Fruit fly (Drosophila melanogaster): ENCODE results near the gene CG14143.

The CG14143 gene

dm6 chr3L:11113198-11114197 is 21.3 kb upstream of the CG14143 start, which contains the start of gene Sod1 (continued):
- TF ChIP-seq Mrtf (GFP tag; IDR thresholded peaks at IDR 0.05) (no peak), scrt (GFP tag; optimal IDR thresholded peaks at IDR 0.05) (no peak), CG4707 (GFP tag; optimal IDR thresholded peaks at IDR 0.05) (no peak), Doc3 (GFP tag; IDR thresholded peaks at IDR 0.05; ENCODE audit: partially characterized antibody) (no peak), ci (GFP tag; IDR thresholded peaks at IDR 0.05) (no peak), nerfin-2 (GFP tag; IDR thresholded peaks at IDR 0.05; ENCODE audit: partially characterized antibody) (no peak), CG9797 (GFP tag; optimal IDR thresholded peaks at IDR 0.05) (peak; percentile 61), Sox102F (GFP tag; optimal IDR thresholded peaks at IDR 0.05) (no peak), gfzf (GFP tag; optimal IDR thresholded peaks at IDR 0.05) (peak; percentile 92), CG4360 (GFP tag; IDR thresholded peaks at IDR 0.05) (no peak), HHEX (GFP tag; optimal IDR thresholded peaks at IDR 0.05) (no peak), pzg (GFP tag; optimal IDR thresholded peaks at IDR 0.05) (peak; percentile 76), D (optimal IDR thresholded peaks at IDR 0.05) (no peak), D (GFP tag; optimal IDR thresholded peaks at IDR 0.05) (no peak), CG6175 (GFP tag; IDR thresholded peaks at IDR 0.05) (no peak), onecut (GFP tag; IDR thresholded peaks at IDR 0.05) (no peak), jigr1 (GFP tag; IDR thresholded peaks at IDR 0.05) (no peak), Oaz (GFP tag; IDR thresholded peaks at IDR 0.05) (no peak), Med (GFP tag) (peak; percentile 65), aop (GFP tag; IDR thresholded peaks at IDR 0.05) (no peak), H2.0 (GFP tag; IDR thresholded peaks at IDR 0.05) (no peak), CG10274 (GFP tag; optimal IDR thresholded peaks at IDR 0.05) (no peak), Dek (tag; optimal IDR thresholded peaks at IDR 0.05) (peak; percentile 9), Atf6 (GFP tag; IDR thresholded peaks at IDR 0.05) (0 out of 2 replicates have a peak, but pooled peaks have one; percentile 8), CG18599 (GFP tag; optimal IDR thresholded peaks at IDR 0.05) (no peak), CG2129 (GFP tag; IDR thresholded peaks at IDR 0.05; ENCODE audit: partially characterized antibody) (no peak), CG2116 (GFP tag; optimal IDR thresholded peaks at IDR 0.05) (peak; percentile 16), Fer2 (tag; optimal IDR thresholded peaks at IDR 0.05) (no peak), tin (GFP tag; optimal IDR thresholded peaks at IDR 0.05) (no peak), slbo (GFP tag; IDR thresholded peaks at IDR 0.05) (no peak), CG1647 (GFP tag; optimal IDR thresholded peaks at IDR 0.05) (no peak), Sin3A (optimal IDR thresholded peaks at IDR 0.05) (peak; percentile 27)

dm6 chr3L:11117733-11118132 is 17.1 kb upstream of the CG14143 start:
- TF ChIP-seq CG4360 (GFP tag; IDR thresholded peaks at IDR 0.05) (peak; percentile 98), ci (GFP tag; IDR thresholded peaks at IDR 0.05) (peak; percentile 39; the same call in 1 of the 3 replicates), da (GFP tag; optimal IDR thresholded peaks at IDR 0.05) (no peak), Bgb (GFP tag; IDR thresholded peaks at IDR 0.05; ENCODE audit: partially characterized antibody) (no peak), CG11560 (tag; IDR thresholded peaks at IDR 0.05) (no peak), CG33557 (GFP tag; optimal IDR thresholded peaks at IDR 0.05) (no peak), crol (GFP tag; IDR thresholded peaks at IDR 0.05) (no peak), Awh (GFP tag; IDR thresholded peaks at IDR 0.05) (0 out of 2 replicates have a peak, but pooled peaks have one; percentile 21), Ets65A (GFP tag) (peak; percentile 27), sima (GFP tag; optimal IDR thresholded peaks at IDR 0.05) (no peak), CG15269 (tag; optimal IDR thresholded peaks at IDR 0.05) (no peak), C15 (GFP tag; IDR thresholded peaks at IDR 0.05) (no peak), Dip2 (GFP tag; IDR thresholded peaks at IDR 0.05) (no peak), CG6654 (GFP tag; optimal IDR thresholded peaks at IDR 0.05) (no peak), run (tag; optimal IDR thresholded peaks at IDR 0.05) (no peak), chinmo (GFP tag; IDR thresholded peaks at IDR 0.05; ENCODE audit: partially characterized antibody) (0 out of 4 replicates have a peak, but pooled peaks have one; percentile 14), Dfd (GFP tag; optimal IDR thresholded peaks at IDR 0.05) (peak in 1 of 2 experiments; percentile 14), CG3838 (GFP tag; optimal IDR thresholded peaks at IDR 0.05) (no peak), pita (GFP tag; optimal IDR thresholded peaks at IDR 0.05) (no peak), NK7.1 (GFP tag; optimal IDR thresholded peaks at IDR 0.05) (no peak), ttk (GFP tag; IDR thresholded peaks at IDR 0.05) (no peak)

All from whole organism, embryonic.